Fruit fly (Drosophila melanogaster): ENCODE results near the gene Gr22f.
A peak's percentile ranks its signal among the peaks of the same experiment; 100 is the strongest.

The Gr22f gene

dm6 chr2L:1729607-1730011 is 26.6 kb downstream of the Gr22f start, which contains the start of the genes Eno and CG31937 (continued):
- TF ChIP-seq Nf-YC (tag; optimal IDR thresholded peaks at IDR 0.05) (peak; percentile 55), E2f2 (GFP tag; IDR thresholded peaks at IDR 0.05) (peak; percentile 68), CG8089 (GFP tag; optimal IDR thresholded peaks at IDR 0.05) (peak; percentile 40), grau (tag; optimal IDR thresholded peaks at IDR 0.05) (peak; percentile 62), CG12391 (tag; optimal IDR thresholded peaks at IDR 0.05) (peak; percentile 60), Max (GFP tag; optimal IDR thresholded peaks at IDR 0.05) (peak; percentile 32), CG9817 (tag; optimal IDR thresholded peaks at IDR 0.05) (peak; percentile 53), vvl (GFP tag; IDR thresholded peaks at IDR 0.05) (peak; percentile 54), CG1603 (tag; optimal IDR thresholded peaks at IDR 0.05) (peak; percentile 42), so (GFP tag; IDR thresholded peaks at IDR 0.05) (0 out of 3 replicates have a peak, but pooled peaks have one; percentile 29), CG11560 (tag; IDR thresholded peaks at IDR 0.05) (no peak), Aef1 (GFP tag; IDR thresholded peaks at IDR 0.05) (peak; percentile 54; the same call in 2 of the 3 replicates), CG3281 (GFP tag; optimal IDR thresholded peaks at IDR 0.05) (peak; percentile 62), ato (GFP tag; IDR thresholded peaks at IDR 0.05; ENCODE audit: partially characterized antibody) (no peak), sim (GFP tag; IDR thresholded peaks at IDR 0.05) (no peak), CG15514 (GFP tag; optimal IDR thresholded peaks at IDR 0.05) (peak; percentile 52), sens-2 (GFP tag; IDR thresholded peaks at IDR 0.05) (peak; percentile 39; the same call in 1 of the 2 replicates), Meics (GFP tag; optimal IDR thresholded peaks at IDR 0.05) (peak; percentile 61), al (GFP tag; IDR thresholded peaks at IDR 0.05) (peak; percentile 72), CG18764 (GFP tag; optimal IDR thresholded peaks at IDR 0.05) (peak; percentile 9), CG10366 (GFP tag; IDR thresholded peaks at IDR 0.05) (peak; percentile 18; the same call in 1 of the 2 replicates), Drgx (GFP tag; IDR thresholded peaks at IDR 0.05) (peak; percentile 49), prd (optimal IDR thresholded peaks at IDR 0.05) (no peak), prd (GFP tag; IDR thresholded peaks at IDR 0.05) (peak; percentile 50), CG14014 (GFP tag; IDR thresholded peaks at IDR 0.05) (peak; percentile 56), bsh (GFP tag; optimal IDR thresholded peaks at IDR 0.05) (peak; percentile 17 to 24), bcd (GFP tag; optimal IDR thresholded peaks at IDR 0.05) (peak; percentile 52), phol (tag; optimal IDR thresholded peaks at IDR 0.05) (peak; percentile 16), slbo (GFP tag; IDR thresholded peaks at IDR 0.05) (peak; percentile 76), Adf1 (GFP tag; IDR thresholded peaks at IDR 0.05) (0 out of 2 replicates have a peak, but pooled peaks have one; percentile 39), CG8388 (GFP tag; optimal IDR thresholded peaks at IDR 0.05) (no peak), B-H1 (GFP tag; IDR thresholded peaks at IDR 0.05) (peak; percentile 17; the same call in 2 of the 3 replicates), stc (GFP tag; IDR thresholded peaks at IDR 0.05) (no peak), eyg (GFP tag; optimal IDR thresholded peaks at IDR 0.05) (peak; percentile 11), H15 (GFP tag; IDR thresholded peaks at IDR 0.05) (peak; percentile 46; the same call in 1 of the 3 replicates), CG1024 (GFP tag; IDR thresholded peaks at IDR 0.05) (no peak), gro (GFP tag; optimal IDR thresholded peaks at IDR 0.05) (peak; percentile 25), onecut (GFP tag; IDR thresholded peaks at IDR 0.05) (peak; percentile 14; the same call in 1 of the 2 replicates), CG8765 (GFP tag; IDR thresholded peaks at IDR 0.05) (peak; percentile 19; the same call in 1 of the 2 replicates), Dek (tag; optimal IDR thresholded peaks at IDR 0.05) (peak; percentile 49), pzg (GFP tag; optimal IDR thresholded peaks at IDR 0.05) (peak; percentile 50), Doc2 (GFP tag; IDR thresholded peaks at IDR 0.05) (no peak), CG18011 (GFP tag; optimal IDR thresholded peaks at IDR 0.05) (peak; percentile 31), Eip74EF (GFP tag; optimal IDR thresholded peaks at IDR 0.05) (no peak), CG8924 (tag; optimal IDR thresholded peaks at IDR 0.05) (peak; percentile 44), Gug (GFP tag; IDR thresholded peaks at IDR 0.05) (peak; percentile 58; the same call in 3 of the 4 replicates), Hmr (GFP tag; optimal IDR thresholded peaks at IDR 0.05) (peak; percentile 65), CG11695 (GFP tag; IDR thresholded peaks at IDR 0.05) (0 out of 3 replicates have a peak, but pooled peaks have one; percentile 31), CG2712 (tag; optimal IDR thresholded peaks at IDR 0.05) (peak; percentile 37), Atf3 (GFP tag; optimal IDR thresholded peaks at IDR 0.05) (no peak), CG2889 (GFP tag; IDR thresholded peaks at IDR 0.05) (no peak)
